Worm (Caenorhabditis elegans) whole organism, early embryonic: ENCODE data around the gene cca-1.

Experiments used
- B0310.2 ChIP-seq: sonication (generic microtip); optimal IDR thresholded peaks from 2 replicates; lab custom pipeline; 2016; ENCODE audit warnings: mild to moderate bottlenecking, missing genetic modification characterization, missing compliant biosample characterization
- F13C5.2 ChIP-seq: sonication (generic microtip); optimal IDR thresholded peaks from 2 replicates; lab custom pipeline; 2017; ENCODE audit warnings: mild to moderate bottlenecking, missing genetic modification characterization, inconsistent platforms, missing compliant biosample characterization
- ama-1 ChIP-seq: fragments of 150-350 bp; optimal IDR thresholded peaks from 2 replicates; lab custom pipeline; 2014
- ceh-13 ChIP-seq: fragments of 200-800 bp; sonication (Bioruptor generic); optimal IDR thresholded peaks from 2 replicates; lab custom pipeline; 2018; ENCODE audit warnings: mild to moderate bottlenecking, missing genetic modification characterization, missing compliant biosample characterization
- ceh-36 ChIP-seq: sonication (generic microtip); optimal IDR thresholded peaks from 2 replicates; lab custom pipeline; 2016; ENCODE audit warnings: missing genetic modification characterization, inconsistent platforms, missing compliant biosample characterization
- ets-7 ChIP-seq: sonication (generic microtip); optimal IDR thresholded peaks from 2 replicates; lab custom pipeline; 2016; ENCODE audit warnings: missing genotype, missing genetic modification characterization, missing compliant biosample characterization
- flt-1 ChIP-seq: fragments of 200-800 bp; sonication (Bioruptor generic); IDR thresholded peaks from 2 replicates; pipeline ENCODE4 v1.3.6; 2022; ENCODE audit warnings: missing genetic modification characterization, missing compliant biosample characterization
- hmbx-1 ChIP-seq: sonication (generic microtip); optimal IDR thresholded peaks from 2 replicates; lab custom pipeline; 2016; ENCODE audit warnings: mild to moderate bottlenecking, missing genetic modification characterization, missing compliant biosample characterization
- hnd-1 ChIP-seq: sonication (generic microtip); optimal IDR thresholded peaks from 2 replicates; lab custom pipeline; 2016; ENCODE audit warnings: missing genetic modification characterization, missing compliant biosample characterization
- pes-1 ChIP-seq: fragments of 200-800 bp; sonication (Bioruptor generic); IDR thresholded peaks from 2 replicates; pipeline ENCODE4 v1.3.6; 2022; ENCODE audit warnings: missing genetic modification reagents, missing genetic modification characterization, missing compliant biosample characterization
- scrt-1 ChIP-seq: fragments of 200-800 bp; sonication (Bioruptor generic); IDR thresholded peaks from 2 replicates; pipeline ENCODE4 v1.3.6; 2022; ENCODE audit warnings: missing genetic modification characterization, missing compliant biosample characterization
- tbx-11 ChIP-seq: fragments of 200-800 bp; sonication (Bioruptor generic); IDR thresholded peaks from 2 replicates; pipeline ENCODE4 v1.3.6; 2022; ENCODE audit warnings: missing genetic modification characterization, missing compliant biosample characterization
- tra-4 ChIP-seq: sonication (generic microtip); optimal IDR thresholded peaks from 2 replicates; lab custom pipeline; 2017; ENCODE audit warnings: missing genetic modification characterization, missing compliant biosample characterization

- TF ChIP-seq ama-1 (lab: Kevin White, UChicago) (no peak), ets-7 (tag; lab: Kevin White, UChicago) (no peak), ceh-13 (no peak), hmbx-1 (tag; lab: Kevin White, UChicago) (no peak), tbx-11 (GFP tag; lab: Robert Waterston, UW) (no peak), flt-1 (GFP tag; lab: Robert Waterston, UW) (no peak), tra-4 (tag; lab: Kevin White, UChicago) (no peak), ceh-36 (tag; lab: Kevin White, UChicago) (no peak), pes-1 (GFP tag; lab: Robert Waterston, UW) (no peak), B0310.2 (tag; lab: Kevin White, UChicago) (no peak), F13C5.2 (tag; lab: Kevin White, UChicago) (no peak), hnd-1 (tag; lab: Kevin White, UChicago) (no peak), scrt-1 (no peak)
Measured at ce11 chrX:7873350-7873749, 2.4 kb downstream of the cca-1 start.
